Fruit fly (Drosophila melanogaster): Measurements from ENCODE around the gene CG45544.

CG45544 gene

DNA sequence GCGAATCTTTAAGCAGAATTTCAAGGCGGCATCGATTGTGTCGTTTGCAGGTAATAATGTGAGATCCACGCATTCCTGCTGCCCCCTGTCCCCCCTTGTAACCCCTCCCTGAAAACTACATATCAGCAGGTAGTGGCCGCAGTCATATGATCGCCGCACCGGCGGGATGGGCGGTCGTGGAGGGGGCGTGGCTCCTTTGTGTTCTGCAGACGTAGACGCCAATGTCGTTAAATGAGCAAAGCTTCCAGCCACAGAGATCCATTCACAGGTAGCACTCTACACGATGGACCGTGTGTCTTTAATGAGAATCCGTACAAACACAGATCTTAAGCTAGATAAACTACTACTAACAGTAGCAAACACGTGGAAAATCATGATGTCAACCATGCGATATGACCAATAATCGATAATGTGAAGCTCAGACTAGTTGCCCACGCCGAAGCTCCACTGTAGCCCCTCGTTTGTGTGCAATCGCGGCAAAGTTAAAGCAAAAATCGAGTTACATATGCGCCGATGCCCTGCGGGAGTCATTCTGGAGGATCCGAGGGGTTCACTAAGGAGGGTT, at the start of gene CG45544:
TSS of gene CG45544 (plus strand) at position 523 of the 565 bp plus-strand sequence.
- no peak for TF ChIP-seq psq (optimal IDR thresholded peaks at IDR 0.05)
- no peak for TF ChIP-seq CG8478 (optimal IDR thresholded peaks at IDR 0.05)
- TF ChIP-seq pan (optimal IDR thresholded peaks at IDR 0.05) = peak; percentile 1
- TF ChIP-seq EcR (GFP tag; optimal IDR thresholded peaks at IDR 0.05) = peak in 1 of 2 experiments; percentile 12
- TF ChIP-seq Dll (optimal IDR thresholded peaks at IDR 0.05) = no peak

dm6 chr3R:29207012-29207656, 49.2 kb upstream of the CG45544 start:
- TF ChIP-seq EcR (GFP tag; optimal IDR thresholded peaks at IDR 0.05) = peak in 1 of 2 experiments; percentile 32
- no peak for TF ChIP-seq CG8478 (optimal IDR thresholded peaks at IDR 0.05)
- no peak for TF ChIP-seq psq (optimal IDR thresholded peaks at IDR 0.05)
- TF ChIP-seq usp (GFP tag; optimal IDR thresholded peaks at IDR 0.05) = no peak
- TF ChIP-seq pan (optimal IDR thresholded peaks at IDR 0.05) = no peak
- TF ChIP-seq Dll (optimal IDR thresholded peaks at IDR 0.05) = no peak

DNA sequence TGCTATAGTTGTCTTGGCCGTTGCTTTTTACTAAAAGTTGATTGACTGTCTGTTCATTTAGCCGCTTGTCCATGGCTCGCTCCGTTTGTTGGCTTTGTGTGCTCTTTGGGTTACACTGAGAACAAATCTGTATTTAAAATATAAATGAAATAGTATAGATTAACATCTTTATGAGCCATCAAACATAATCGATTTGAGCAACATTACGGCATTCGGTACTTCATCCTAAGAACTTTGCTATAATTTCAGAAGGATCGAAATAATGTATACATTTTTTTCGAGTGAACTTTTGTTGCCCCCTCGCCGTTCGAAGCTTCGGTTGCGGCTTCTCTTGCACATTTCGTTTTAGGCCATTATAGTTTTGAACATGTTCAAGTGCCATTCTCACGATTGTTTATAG, 48.3 kb upstream of the CG45544 start:
- TF ChIP-seq CG8478 (optimal IDR thresholded peaks at IDR 0.05) = no peak
- TF ChIP-seq EcR (GFP tag; optimal IDR thresholded peaks at IDR 0.05) = no peak
- no peak for TF ChIP-seq usp (GFP tag; optimal IDR thresholded peaks at IDR 0.05)

DNA sequence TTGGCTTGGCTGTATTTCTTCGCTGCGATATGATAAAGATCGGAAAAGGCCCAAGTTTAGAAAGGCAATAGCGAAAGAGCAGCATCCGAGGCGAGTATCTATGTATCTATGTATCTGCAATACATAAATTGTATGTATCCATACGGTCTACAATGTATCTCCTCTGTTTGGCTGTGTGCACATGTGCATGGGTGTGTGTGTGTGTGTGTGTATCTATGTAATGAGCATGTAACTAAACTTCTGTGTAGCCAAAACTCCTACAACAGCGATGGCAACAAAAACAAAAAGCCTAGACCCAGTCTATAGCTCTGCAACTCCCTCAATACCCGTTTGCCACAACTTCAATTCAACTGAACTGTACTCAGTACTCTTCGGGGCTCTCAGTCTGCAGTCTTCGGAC, 46.2 kb upstream of the CG45544 start:
- no peak for TF ChIP-seq psq (optimal IDR thresholded peaks at IDR 0.05)
- no peak for TF ChIP-seq pan (optimal IDR thresholded peaks at IDR 0.05)
- TF ChIP-seq Dll (optimal IDR thresholded peaks at IDR 0.05) = no peak
- no peak for TF ChIP-seq CG8478 (optimal IDR thresholded peaks at IDR 0.05)
- no peak for TF ChIP-seq EcR (GFP tag; optimal IDR thresholded peaks at IDR 0.05)
- TF ChIP-seq usp (GFP tag; optimal IDR thresholded peaks at IDR 0.05) = no peak

dm6 chr3R:29210542-29211393, 45.5 kb upstream of the CG45544 start:
- TF ChIP-seq EcR (GFP tag; optimal IDR thresholded peaks at IDR 0.05) (peak in 1 of 2 experiments; percentile 70), Dll (optimal IDR thresholded peaks at IDR 0.05) (peak; percentile 11), CG8478 (optimal IDR thresholded peaks at IDR 0.05) (no peak)

dm6 chr3R:29211702-29212101, 44.6 kb upstream of the CG45544 start:
- TF ChIP-seq Dll (optimal IDR thresholded peaks at IDR 0.05) = no peak
- no peak for TF ChIP-seq EcR (GFP tag; optimal IDR thresholded peaks at IDR 0.05)
- no peak for TF ChIP-seq psq (optimal IDR thresholded peaks at IDR 0.05)
- TF ChIP-seq usp (GFP tag; optimal IDR thresholded peaks at IDR 0.05) = no peak
- no peak for TF ChIP-seq CG8478 (optimal IDR thresholded peaks at IDR 0.05)
- no peak for TF ChIP-seq pan (optimal IDR thresholded peaks at IDR 0.05)

- no peak for TF ChIP-seq pan (optimal IDR thresholded peaks at IDR 0.05)
- no peak for TF ChIP-seq psq (optimal IDR thresholded peaks at IDR 0.05)
- TF ChIP-seq usp (GFP tag; optimal IDR thresholded peaks at IDR 0.05) = no peak
- no peak for TF ChIP-seq Dll (optimal IDR thresholded peaks at IDR 0.05)
- no peak for TF ChIP-seq CG8478 (optimal IDR thresholded peaks at IDR 0.05)
- no peak for TF ChIP-seq EcR (GFP tag; optimal IDR thresholded peaks at IDR 0.05)
These were observed 43.8 kb upstream of the CG45544 start for dm6 chr3R:29212534-29212933.

DNA sequence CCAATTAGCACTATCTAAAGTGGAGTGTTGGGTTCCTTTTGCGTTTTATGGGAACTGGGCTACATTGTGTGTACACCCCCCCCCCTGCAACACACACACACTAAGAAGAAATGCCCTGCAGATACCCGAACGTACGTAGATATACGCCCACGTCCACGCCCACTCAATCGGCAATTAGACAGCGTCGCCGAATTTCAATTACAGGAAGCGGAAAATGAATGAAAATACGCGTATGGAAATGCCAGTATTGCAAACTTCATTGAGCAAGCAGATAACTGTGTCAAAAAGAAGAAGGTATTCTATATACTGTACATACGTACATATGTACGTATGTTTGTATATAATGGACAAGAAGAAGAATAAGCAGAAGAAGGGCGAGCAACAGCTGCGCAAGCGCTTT, 42.9 kb upstream of the CG45544 start:
- no peak for TF ChIP-seq psq (optimal IDR thresholded peaks at IDR 0.05)

dm6 chr3R:29214262-29214661, 42.0 kb upstream of the CG45544 start:
- TF ChIP-seq usp (GFP tag; optimal IDR thresholded peaks at IDR 0.05) (no peak), Dll (optimal IDR thresholded peaks at IDR 0.05) (peak; percentile 51), EcR (GFP tag; optimal IDR thresholded peaks at IDR 0.05) (peak in 1 of 2 experiments; percentile 90)

- TF ChIP-seq usp (GFP tag; optimal IDR thresholded peaks at IDR 0.05) (no peak), psq (optimal IDR thresholded peaks at IDR 0.05) (no peak), CG8478 (optimal IDR thresholded peaks at IDR 0.05) (no peak), Dll (optimal IDR thresholded peaks at IDR 0.05) (no peak), EcR (GFP tag; optimal IDR thresholded peaks at IDR 0.05) (no peak), pan (optimal IDR thresholded peaks at IDR 0.05) (no peak)
These were observed 41.2 kb upstream of the CG45544 start for dm6 chr3R:29214982-29215533.

DNA sequence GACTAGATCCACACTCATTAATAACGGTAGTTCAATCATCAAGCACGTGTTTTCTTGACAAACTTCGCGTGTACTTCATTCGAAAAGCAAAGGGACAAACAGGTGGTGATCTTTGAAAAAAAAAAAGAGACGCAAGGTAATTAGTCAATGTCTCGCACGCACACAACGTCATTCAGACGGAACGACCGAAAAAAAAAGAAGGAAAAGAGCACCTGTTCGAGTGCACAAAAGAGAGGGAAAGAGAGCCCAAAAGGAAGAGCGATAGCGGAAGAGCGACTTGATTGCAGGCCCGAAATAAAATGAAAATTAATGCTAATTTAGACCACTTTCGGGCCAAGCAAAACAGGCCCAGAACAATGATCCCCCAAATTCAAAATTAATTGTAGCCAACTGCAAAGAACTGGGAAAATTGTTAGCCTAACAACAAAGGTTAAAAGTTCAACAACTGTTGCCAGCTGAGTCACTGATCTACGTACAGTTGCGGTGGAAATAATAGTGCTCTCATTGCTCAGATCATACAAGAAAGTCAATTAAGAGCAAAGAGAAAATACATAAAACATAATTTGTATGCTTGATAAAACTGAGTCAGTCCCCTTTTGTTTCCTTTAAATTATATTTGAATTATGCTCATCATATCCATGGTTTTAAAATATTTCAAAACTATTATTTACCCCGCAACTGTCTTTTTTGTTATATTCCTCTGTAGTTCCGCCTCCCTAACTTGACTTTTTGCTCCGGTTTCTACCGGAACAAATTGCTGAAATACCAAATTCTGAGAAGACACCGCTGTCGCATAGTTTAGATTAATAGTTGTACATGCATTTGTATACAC, 40.4 kb upstream of the CG45544 start:
- TF ChIP-seq pan (optimal IDR thresholded peaks at IDR 0.05) (no peak), EcR (GFP tag; optimal IDR thresholded peaks at IDR 0.05) (no peak), CG8478 (optimal IDR thresholded peaks at IDR 0.05) (no peak), usp (GFP tag; optimal IDR thresholded peaks at IDR 0.05) (no peak), psq (optimal IDR thresholded peaks at IDR 0.05) (no peak), Dll (optimal IDR thresholded peaks at IDR 0.05) (no peak)

dm6 chr3R:29216484-29216863, 39.8 kb upstream of the CG45544 start:
- TF ChIP-seq EcR (GFP tag; optimal IDR thresholded peaks at IDR 0.05) (no peak), Dll (optimal IDR thresholded peaks at IDR 0.05) (no peak), usp (GFP tag; optimal IDR thresholded peaks at IDR 0.05) (no peak), pan (optimal IDR thresholded peaks at IDR 0.05) (no peak), CG8478 (optimal IDR thresholded peaks at IDR 0.05) (no peak), psq (optimal IDR thresholded peaks at IDR 0.05) (no peak)

Data from whole organism.